Worm (Caenorhabditis elegans) whole organism, L4 larva: ENCODE data around the gene chat-1.

Experiments used
- ces-1 ChIP-seq: fragments of 150-350 bp; sonication (generic microtip); optimal IDR thresholded peaks from 4 replicates; lab custom pipeline; 2014; ENCODE audit warnings: missing biosample characterization, missing genetic modification reagents, missing genetic modification characterization
- set-16 ChIP-seq: fragments of 200-800 bp; sonication (Bioruptor generic); IDR thresholded peaks from 2 replicates; pipeline ENCODE4 v1.3.6; 2022; ENCODE audit warnings: missing genetic modification reagents, missing genetic modification characterization, missing compliant biosample characterization
- unc-62 ChIP-seq, 3 experiments: fragments of 150-350 bp in 1 of 3; sonication (generic microtip); optimal IDR thresholded peaks in 2 of 3; peaks in 1 of 3; 1 replicate in 1 of 3; 2 replicates in 2 of 3; lab custom pipeline; 2014 to 2017; ENCODE audit warnings: missing biosample characterization in 3 of 3, missing genetic modification characterization in 3 of 3, missing genetic modification reagents in 3 of 3, missing genotype in 1 of 3

chat-1 gene

DNA sequence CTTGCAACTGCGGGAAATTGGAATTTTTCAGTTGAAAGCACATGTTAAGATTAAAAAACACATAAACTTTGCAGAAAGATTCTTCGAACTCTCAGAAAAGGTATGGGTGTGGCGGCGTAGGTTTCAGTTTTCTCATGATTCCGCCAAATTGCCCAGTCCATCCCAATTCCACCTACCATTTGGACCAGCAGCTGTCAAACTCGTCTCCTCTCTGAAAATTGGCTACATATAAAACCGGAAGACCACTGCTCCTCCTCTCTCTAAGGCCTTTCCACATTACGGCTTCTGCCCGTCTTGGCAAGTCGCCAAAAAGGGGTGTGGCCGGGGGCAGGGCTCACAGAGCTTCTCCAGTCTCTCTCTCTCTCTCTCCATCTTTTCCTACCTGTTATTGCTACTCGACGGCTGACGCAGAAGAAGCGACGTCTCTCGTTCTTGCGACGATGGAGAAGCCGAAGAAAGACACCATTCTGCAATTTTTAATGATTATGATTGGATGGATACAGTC lies 43.1 kb downstream of the chat-1 start, which contains the start of gene ZK180.7:
Gene ZK180.7 (plus strand): TSS at position 395 of the 505 bp plus-strand sequence.
- TF ChIP-seq ces-1 (GFP tag; lab: Kevin White, UChicago): no peak
- peak in 1 of 2 experiments; percentile 61 for TF ChIP-seq unc-62 (GFP tag; optimal IDR thresholded peaks at IDR 0.05 in 1 of 2; lab: Kevin White, UChicago)
- TF ChIP-seq unc-62 (tag; optimal IDR thresholded peaks at IDR 0.05; lab: Kevin White, UChicago): no peak
- peak; percentile 51 for TF ChIP-seq set-16 (GFP tag; lab: Robert Waterston, UW)
